Fruit fly (Drosophila melanogaster) whole organism, wandering third instar larva: ENCODE data around the gene hale.

Experiments
- ey ChIP-seq: fragments of 200-800 bp; sonication (Bioruptor generic); optimal IDR thresholded peaks from 2 replicates; lab custom pipeline; 2016; ENCODE audit warnings: missing biosample characterization, missing genetic modification characterization
- pan ChIP-seq: fragments of >200 bp; optimal IDR thresholded peaks from 2 replicates; lab custom pipeline; 2017

- TF ChIP-seq pan (lab: Kevin White, UChicago) (no peak), ey (GFP tag; lab: Kevin White, UChicago) (no peak)
Observed at dm6 chr3L:19940349-19940748, 45.3 kb downstream of the hale start.
